Fruit fly (Drosophila melanogaster) whole organism, pupa: ENCODE data around the gene Eph.

ENCODE experiments used
- CG10348 ChIP-seq: fragments of 200-800 bp; sonication (Bioruptor generic); IDR thresholded peaks from 2 replicates; pipeline ENCODE4 v1.3.6; 2022; ENCODE audit warnings: missing biosample characterization, missing genetic modification characterization
- CG12605 ChIP-seq: fragments of 200-800 bp; sonication (Bioruptor generic); IDR thresholded peaks from 2 replicates; pipeline ENCODE4 v1.3.6; 2022; ENCODE audit warnings: missing biosample characterization, missing genetic modification characterization
- CG13204 ChIP-seq: fragments of 200-800 bp; sonication (Bioruptor generic); optimal IDR thresholded peaks from 2 replicates; lab custom pipeline; 2018; ENCODE audit warnings: missing biosample characterization, mild to moderate bottlenecking, missing genetic modification characterization, moderate library complexity
- CG14655 ChIP-seq: fragments of 200-800 bp; sonication (Bioruptor generic); optimal IDR thresholded peaks from 3 replicates; lab custom pipeline; 2017; ENCODE audit warnings: mild to moderate bottlenecking, missing biosample characterization, missing genetic modification reagents, missing genetic modification characterization
- CG15710 ChIP-seq: fragments of 200-800 bp; sonication (Bioruptor generic); optimal IDR thresholded peaks from 2 replicates; lab custom pipeline; 2018; ENCODE audit warnings: missing biosample characterization, mild to moderate bottlenecking, missing genetic modification characterization, moderate library complexity
- CG32121 ChIP-seq: fragments of 200-800 bp; sonication (Bioruptor generic); IDR thresholded peaks from 2 replicates; pipeline ENCODE4 v1.3.6; 2022; ENCODE audit warnings: missing biosample characterization, missing genetic modification characterization
- CG34367 ChIP-seq: fragments of 200-800 bp; sonication (Bioruptor generic); optimal IDR thresholded peaks from 2 replicates; lab custom pipeline; 2018; ENCODE audit warnings: missing biosample characterization, mild to moderate bottlenecking, missing genetic modification characterization
- CG4496 ChIP-seq: fragments of 200-800 bp; sonication (Bioruptor generic); IDR thresholded peaks from 3 replicates; pipeline ENCODE4 v1.3.6; 2022; ENCODE audit warnings: missing biosample characterization, missing genetic modification characterization
- D1 ChIP-seq: fragments of 200-800 bp; sonication (Bioruptor generic); optimal IDR thresholded peaks from 2 replicates; lab custom pipeline; 2018; ENCODE audit warnings: missing biosample characterization, mild to moderate bottlenecking, missing genetic modification characterization, moderate library complexity
- EcR ChIP-seq: fragments of 200-800 bp; sonication (Bioruptor generic); optimal IDR thresholded peaks from 3 replicates; lab custom pipeline; 2019; ENCODE audit warnings: missing biosample characterization, missing genetic modification characterization, mild to moderate bottlenecking, moderate library complexity, missing genetic modification reagents
- Ets98B ChIP-seq: fragments of 200-800 bp; sonication (Bioruptor generic); IDR thresholded peaks from 2 replicates; pipeline ENCODE4 v1.3.6; 2022; ENCODE audit warnings: missing biosample characterization, missing genetic modification characterization
- rn ChIP-seq: fragments of 200-800 bp; sonication (Bioruptor generic); IDR thresholded peaks from 2 replicates; pipeline ENCODE4 v1.3.6; 2022; ENCODE audit warnings: missing biosample characterization, missing genetic modification characterization

DNA sequence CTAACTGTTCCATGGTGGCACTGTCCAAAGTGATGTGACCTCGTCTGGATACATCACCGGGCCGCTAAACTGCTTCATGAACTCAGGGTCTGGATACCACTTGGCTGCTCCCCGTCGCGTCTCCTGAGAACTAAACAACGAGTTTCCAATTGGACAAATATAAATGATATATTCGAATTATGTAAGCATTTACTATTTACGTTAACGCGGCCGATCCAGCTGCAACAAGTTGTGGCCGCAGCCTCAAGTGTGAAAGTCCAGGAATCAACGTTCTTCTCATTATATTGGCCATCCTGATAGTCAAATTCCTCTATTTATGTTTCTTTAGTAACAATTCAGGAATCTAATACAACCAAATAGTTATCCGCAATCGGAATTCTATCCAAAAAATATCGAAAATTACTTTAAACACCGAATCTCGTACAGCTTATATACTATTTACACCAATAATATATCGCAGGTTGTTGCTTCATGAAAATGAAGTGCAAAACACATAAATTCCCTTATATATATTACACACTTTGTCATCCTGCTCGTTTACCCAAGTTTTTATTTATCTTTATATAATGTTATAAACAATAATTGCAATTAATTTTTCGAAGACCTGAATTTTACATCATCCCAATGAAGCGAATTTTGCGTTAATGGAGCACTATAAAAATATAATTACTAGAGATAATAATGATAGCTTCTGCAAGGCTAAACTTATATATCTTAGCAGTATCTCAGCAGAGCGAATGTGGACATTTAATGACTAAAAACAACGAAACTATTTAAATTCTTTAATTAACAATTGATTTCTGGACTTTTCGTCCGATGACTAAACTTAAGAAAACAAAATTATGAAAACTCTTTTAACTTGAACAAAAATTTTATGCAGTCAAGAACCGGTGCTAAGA lies 39.8 kb upstream of the Eph start:
- TF ChIP-seq CG15710 (no peak), CG14655 (GFP tag; lab: Kevin White, UChicago) (no peak), Ets98B (GFP tag; lab: Robert Waterston, UW) (no peak), CG34367 (no peak), CG32121 (GFP tag; lab: Robert Waterston, UW) (no peak), D1 (tag; lab: Kevin White, UChicago) (no peak), rn (GFP tag; lab: Robert Waterston, UW) (no peak), CG4496 (GFP tag; lab: Robert Waterston, UW) (no peak), CG10348 (GFP tag; lab: Robert Waterston, UW) (no peak), EcR (GFP tag; lab: Kevin White, UChicago) (no peak), CG13204 (GFP tag; lab: Kevin White, UChicago) (no peak), CG12605 (GFP tag; lab: Robert Waterston, UW) (no peak)
